Worm (Caenorhabditis elegans) whole organism, L3 larva: ENCODE results near the gene ins-13.

Experiments used
- ama-1 ChIP-seq: fragments of 150-350 bp; optimal IDR thresholded peaks from 2 replicates; lab custom pipeline; 2018
- fkh-10 ChIP-seq: sonication (generic microtip); optimal IDR thresholded peaks from 2 replicates; lab custom pipeline; 2017; ENCODE audit warnings: missing biosample characterization, missing genetic modification reagents, missing genetic modification characterization
- mdl-1 ChIP-seq: fragments of 150-350 bp; optimal IDR thresholded peaks from 2 replicates; lab custom pipeline; 2014; ENCODE audit warnings: missing biosample characterization, missing genetic modification characterization
- nhr-12 ChIP-seq: fragments of 150-350 bp; optimal IDR thresholded peaks from 2 replicates; lab custom pipeline; 2014; ENCODE audit warnings: missing biosample characterization, missing genetic modification characterization
- nhr-237 ChIP-seq: fragments of 150-350 bp; optimal IDR thresholded peaks from 2 replicates; lab custom pipeline; 2014; ENCODE audit warnings: missing biosample characterization, missing genetic modification characterization
- nhr-25 ChIP-seq: sonication (generic microtip); optimal IDR thresholded peaks from 2 replicates; lab custom pipeline; 2017; ENCODE audit warnings: missing biosample characterization, missing genetic modification characterization
- nhr-28 ChIP-seq: fragments of 150-350 bp; optimal IDR thresholded peaks from 2 replicates; lab custom pipeline; 2014; ENCODE audit warnings: missing biosample characterization, missing genetic modification characterization
- tbx-2 ChIP-seq: sonication (generic microtip); optimal IDR thresholded peaks from 2 replicates; lab custom pipeline; 2016; ENCODE audit warnings: mild to moderate bottlenecking, missing genetic modification characterization, missing compliant biosample characterization

ce11 chrII:5594210-5594764 is 49.6 kb upstream of the ins-13 start, which contains the start of gene ttc-4:
- no peak for TF ChIP-seq nhr-25
- no peak for TF ChIP-seq fkh-10 (GFP tag; lab: Kevin White, UChicago)
- TF ChIP-seq nhr-28 (tag; lab: Kevin White, UChicago): no peak
- TF ChIP-seq nhr-237 (tag; lab: Kevin White, UChicago): no peak
- no peak for TF ChIP-seq ama-1 (lab: Kevin White, UChicago)
- TF ChIP-seq nhr-12: no peak
- no peak for TF ChIP-seq mdl-1 (tag; lab: Kevin White, UChicago)
- no peak for TF ChIP-seq tbx-2 (tag; lab: Kevin White, UChicago)
